Worm (Caenorhabditis elegans) whole organism, L1 larva: ENCODE measurements around the gene C02B8.3.

Experiments
- C04F5.9 ChIP-seq: sonication (generic microtip); optimal IDR thresholded peaks from 2 replicates; lab custom pipeline; 2016; ENCODE audit warnings: missing genetic modification characterization, missing compliant biosample characterization
- C34B4.2 ChIP-seq: sonication (generic microtip); optimal IDR thresholded peaks from 2 replicates; lab custom pipeline; 2017; ENCODE audit warnings: mild to moderate bottlenecking, missing genetic modification characterization, missing compliant biosample characterization
- F16B12.6 ChIP-seq: fragments of 150-350 bp; optimal IDR thresholded peaks from 2 replicates; lab custom pipeline; 2014; ENCODE audit warnings: missing biosample characterization, missing genetic modification characterization
- Y116A8C.19 ChIP-seq: sonication (generic microtip); optimal IDR thresholded peaks from 2 replicates; lab custom pipeline; 2016; ENCODE audit warnings: missing compliant biosample characterization, missing genetic modification characterization, borderline replicate concordance
- aha-1 ChIP-seq: fragments of 150-350 bp; optimal IDR thresholded peaks from 2 replicates; lab custom pipeline; 2014; ENCODE audit warnings: missing biosample characterization, missing genetic modification characterization
- alr-1 ChIP-seq: fragments of 200-800 bp; sonication (Bioruptor generic); optimal IDR thresholded peaks from 2 replicates; lab custom pipeline; 2018; ENCODE audit warnings: borderline replicate concordance, mild to moderate bottlenecking, missing genetic modification characterization, missing compliant biosample characterization
- aly-2 ChIP-seq: fragments of 150-350 bp; optimal IDR thresholded peaks from 2 replicates; lab custom pipeline; 2014; ENCODE audit warnings: missing biosample characterization, missing genetic modification characterization
- blmp-1 ChIP-seq: fragments of 150-350 bp; optimal IDR thresholded peaks from 2 replicates; lab custom pipeline; 2014; ENCODE audit warnings: missing biosample characterization, missing genetic modification characterization
- ceh-63 ChIP-seq: fragments of 200-800 bp; sonication (Bioruptor generic); optimal IDR thresholded peaks from 2 replicates; lab custom pipeline; 2018; ENCODE audit warnings: mild to moderate bottlenecking, missing genetic modification characterization, missing compliant biosample characterization
- ceh-8 ChIP-seq: fragments of 200-800 bp; sonication (Bioruptor generic); optimal IDR thresholded peaks from 2 replicates; lab custom pipeline; 2018; ENCODE audit warnings: mild to moderate bottlenecking, missing genetic modification characterization, moderate library complexity, missing compliant biosample characterization
- ceh-82 ChIP-seq, 3 experiments: fragments of 150-350 bp in 1 of 3; sonication (generic microtip) in 2 of 3; optimal IDR thresholded peaks; 2 replicates each; lab custom pipeline; 2014 to 2017; ENCODE audit warnings: missing biosample characterization in 3 of 3, missing genetic modification characterization in 3 of 3
- ceh-90 ChIP-seq: sonication (generic microtip); optimal IDR thresholded peaks from 2 replicates; lab custom pipeline; 2016; ENCODE audit warnings: missing genetic modification characterization, missing compliant biosample characterization
- ces-1 ChIP-seq: fragments of 150-350 bp; optimal IDR thresholded peaks from 2 replicates; lab custom pipeline; 2014; ENCODE audit warnings: missing biosample characterization, missing genetic modification reagents, missing genetic modification characterization
- efl-3 ChIP-seq: fragments of 200-800 bp; sonication (Bioruptor generic); optimal IDR thresholded peaks from 2 replicates; lab custom pipeline; 2018; ENCODE audit warnings: mild to moderate bottlenecking, missing genetic modification characterization, missing compliant biosample characterization
- elt-2 ChIP-seq: sonication (generic microtip); optimal IDR thresholded peaks from 2 replicates; lab custom pipeline; 2016; ENCODE audit warnings: missing genetic modification characterization, mild to moderate bottlenecking, inconsistent platforms, missing compliant biosample characterization, missing genetic modification reagents
- grh-1 ChIP-seq: fragments of 200-800 bp; sonication (Bioruptor generic); IDR thresholded peaks from 2 replicates; pipeline ENCODE4 v1.3.6; 2022; ENCODE audit warnings: missing genetic modification reagents, missing genetic modification characterization, missing compliant biosample characterization
- lin-13 ChIP-seq: fragments of 150-350 bp; optimal IDR thresholded peaks from 2 replicates; lab custom pipeline; 2014; ENCODE audit warnings: missing biosample characterization, missing genetic modification reagents, missing genetic modification characterization
- lin-14 ChIP-seq: fragments of 200-800 bp; sonication (Bioruptor generic); optimal IDR thresholded peaks from 2 replicates; lab custom pipeline; 2018; ENCODE audit warnings: mild to moderate bottlenecking, missing genetic modification characterization, moderate library complexity, missing compliant biosample characterization
- lir-3 ChIP-seq: sonication (generic microtip); optimal IDR thresholded peaks from 2 replicates; lab custom pipeline; 2016; ENCODE audit warnings: mild to moderate bottlenecking, missing genetic modification characterization, moderate library complexity, missing compliant biosample characterization; ENCODE audit not compliant: poor library complexity
- mab-9 ChIP-seq: fragments of 200-800 bp; sonication (Bioruptor generic); IDR thresholded peaks from 2 replicates; pipeline ENCODE4 v1.3.6; 2022; ENCODE audit warnings: missing genetic modification reagents, missing genetic modification characterization, missing compliant biosample characterization
- mep-1 ChIP-seq: fragments of 150-350 bp; optimal IDR thresholded peaks from 2 replicates; lab custom pipeline; 2014; ENCODE audit warnings: missing biosample characterization, missing genetic modification characterization
- nhr-11 ChIP-seq: fragments of 150-350 bp; optimal IDR thresholded peaks from 2 replicates; lab custom pipeline; 2014; ENCODE audit warnings: missing biosample characterization, missing genetic modification characterization
- nhr-71 ChIP-seq: sonication (generic microtip); optimal IDR thresholded peaks from 2 replicates; lab custom pipeline; 2016; ENCODE audit warnings: mild to moderate bottlenecking, missing genetic modification characterization, moderate library complexity, missing compliant biosample characterization
- nhr-76 ChIP-seq: sonication (generic microtip); optimal IDR thresholded peaks from 2 replicates; lab custom pipeline; 2017; ENCODE audit warnings: missing biosample characterization, missing genetic modification characterization
- nhr-84 ChIP-seq: sonication (generic microtip); optimal IDR thresholded peaks from 2 replicates; lab custom pipeline; 2017; ENCODE audit warnings: missing biosample characterization, missing genetic modification characterization
- nhr-90 ChIP-seq: sonication (generic microtip); optimal IDR thresholded peaks from 2 replicates; lab custom pipeline; 2016; ENCODE audit warnings: mild to moderate bottlenecking, missing genetic modification characterization, missing compliant biosample characterization; ENCODE audit not compliant: poor library complexity
- pqm-1 ChIP-seq: sonication (generic microtip); optimal IDR thresholded peaks from 3 replicates; lab custom pipeline; 2017; ENCODE audit warnings: missing biosample characterization, missing genetic modification characterization
- skn-1 ChIP-seq: fragments of 150-350 bp; optimal IDR thresholded peaks from 2 replicates; lab custom pipeline; 2014; ENCODE audit warnings: missing biosample characterization, missing genetic modification characterization
- snpc-4 ChIP-seq: fragments of 150-350 bp; optimal IDR thresholded peaks from 2 replicates; lab custom pipeline; 2014; ENCODE audit warnings: missing biosample characterization, missing genetic modification characterization
- snu-23 ChIP-seq: sonication (generic microtip); optimal IDR thresholded peaks from 2 replicates; lab custom pipeline; 2016; ENCODE audit warnings: missing genetic modification characterization, missing compliant biosample characterization
- sptf-1 ChIP-seq: fragments of 150-350 bp; optimal IDR thresholded peaks from 2 replicates; lab custom pipeline; 2014; ENCODE audit warnings: missing biosample characterization, missing genetic modification characterization
- tlp-1 ChIP-seq: fragments of 150-350 bp; optimal IDR thresholded peaks from 2 replicates; lab custom pipeline; 2014; ENCODE audit warnings: missing biosample characterization, missing genetic modification characterization
- unc-130 ChIP-seq: fragments of 150-350 bp; optimal IDR thresholded peaks from 2 replicates; lab custom pipeline; 2017; ENCODE audit warnings: missing biosample characterization, missing genetic modification characterization, inconsistent platforms
- unc-30 ChIP-seq: sonication (generic microtip); optimal IDR thresholded peaks from 2 replicates; lab custom pipeline; 2017; ENCODE audit warnings: missing biosample characterization, missing genetic modification characterization
- unc-62 ChIP-seq: fragments of 150-350 bp; optimal IDR thresholded peaks from 2 replicates; lab custom pipeline; 2014; ENCODE audit warnings: missing biosample characterization, missing genetic modification reagents, missing genetic modification characterization
- xbp-1 ChIP-seq: sonication (generic microtip); optimal IDR thresholded peaks from 2 replicates; lab custom pipeline; 2016; ENCODE audit warnings: missing genetic modification characterization, missing compliant biosample characterization
- ztf-4 ChIP-seq: fragments of 150-350 bp; optimal IDR thresholded peaks from 2 replicates; lab custom pipeline; 2014; ENCODE audit warnings: missing biosample characterization, missing genetic modification characterization

The C02B8.3 gene

ce11 chrX:8089916-8090315 is 49.3 kb upstream of the C02B8.3 start (continued):
- TF ChIP-seq efl-3 (GFP tag; lab: Kevin White, UChicago) (no peak), unc-30 (no peak), C34B4.2 (tag; lab: Kevin White, UChicago) (no peak), snpc-4 (no peak), nhr-11 (tag; lab: Kevin White, UChicago) (peak; percentile 31), ztf-4 (tag; lab: Kevin White, UChicago) (peak; percentile 20), unc-62 (GFP tag; lab: Kevin White, UChicago) (no peak), aha-1 (tag; lab: Kevin White, UChicago) (no peak), aly-2 (tag; lab: Kevin White, UChicago) (no peak), C04F5.9 (tag; lab: Kevin White, UChicago) (no peak)

DNA sequence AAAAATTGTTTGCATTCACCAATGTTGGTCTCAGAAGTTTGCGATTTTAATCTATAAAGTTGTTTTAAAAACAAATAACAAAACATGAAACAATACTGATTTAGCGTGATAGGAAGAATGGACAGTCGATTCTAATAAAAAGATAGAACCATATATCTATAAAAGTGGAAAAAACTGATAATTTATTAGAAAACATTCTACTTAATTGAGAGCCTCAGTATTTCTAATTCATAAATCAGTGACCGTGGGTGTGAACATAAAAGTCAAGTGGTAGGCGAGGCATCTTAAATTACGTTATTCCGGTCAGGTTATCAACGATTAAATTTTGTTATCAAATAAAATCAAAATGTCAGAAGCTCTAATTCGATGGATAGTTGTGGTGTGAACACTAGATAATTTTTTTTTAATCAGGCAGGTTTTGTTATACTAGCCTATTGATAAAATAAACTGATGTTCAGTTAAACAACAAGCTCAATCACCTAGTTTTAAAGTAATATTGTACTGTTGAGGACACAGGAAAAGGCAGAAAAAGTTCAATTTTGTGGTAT is 40.4 kb upstream of the C02B8.3 start, which contains the start of gene catp-5:
catp-5 (minus strand) TSS at position 51 of the 548 bp plus-strand sequence.
- TF ChIP-seq mep-1 (tag; lab: Kevin White, UChicago) (no peak), elt-2 (tag; lab: Kevin White, UChicago) (peak; percentile 1), nhr-11 (tag; lab: Kevin White, UChicago) (no peak), sptf-1 (no peak)

DNA sequence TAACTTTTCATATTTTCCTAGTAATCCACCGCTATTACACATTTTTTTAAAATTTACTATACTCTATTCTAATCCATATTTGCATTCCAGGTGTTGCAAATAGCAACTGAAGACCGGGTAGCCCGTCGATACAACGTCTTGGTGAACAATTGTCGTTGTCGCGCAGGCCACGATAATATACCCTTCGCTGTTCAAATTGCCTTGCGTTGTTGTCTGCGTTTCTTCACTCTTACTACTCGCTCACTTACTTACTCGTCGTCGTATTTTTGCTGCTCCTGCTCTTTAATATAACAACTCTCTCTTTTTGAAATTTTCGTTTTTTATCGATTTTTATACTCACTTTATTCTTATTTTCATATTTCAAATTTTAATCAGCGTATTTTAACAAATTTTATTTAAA is 35.3 kb upstream of the C02B8.3 start, which contains the start of gene K07E3.2:
K07E3.2 (plus strand) TSS at position 400 of the 400 bp plus-strand sequence.
- TF ChIP-seq grh-1 (GFP tag; lab: Robert Waterston, UW): no peak
- TF ChIP-seq xbp-1 (tag; lab: Kevin White, UChicago): peak; percentile 11
- peak in 1 of 3 experiments; percentile 20 for TF ChIP-seq ceh-82 (tag; optimal IDR thresholded peaks at IDR 0.05; lab: Kevin White, UChicago)
- no peak for TF ChIP-seq pqm-1 (tag; lab: Kevin White, UChicago)
- no peak for TF ChIP-seq aha-1 (tag; lab: Kevin White, UChicago)
- no peak for TF ChIP-seq ceh-63 (GFP tag; lab: Kevin White, UChicago)
- peak; percentile 47 for TF ChIP-seq snu-23 (GFP tag; lab: Kevin White, UChicago)
- TF ChIP-seq nhr-90 (tag; lab: Kevin White, UChicago): peak; percentile 35
- TF ChIP-seq nhr-71 (tag; lab: Kevin White, UChicago): peak; percentile 17
- TF ChIP-seq tlp-1 (tag; lab: Kevin White, UChicago): no peak

DNA sequence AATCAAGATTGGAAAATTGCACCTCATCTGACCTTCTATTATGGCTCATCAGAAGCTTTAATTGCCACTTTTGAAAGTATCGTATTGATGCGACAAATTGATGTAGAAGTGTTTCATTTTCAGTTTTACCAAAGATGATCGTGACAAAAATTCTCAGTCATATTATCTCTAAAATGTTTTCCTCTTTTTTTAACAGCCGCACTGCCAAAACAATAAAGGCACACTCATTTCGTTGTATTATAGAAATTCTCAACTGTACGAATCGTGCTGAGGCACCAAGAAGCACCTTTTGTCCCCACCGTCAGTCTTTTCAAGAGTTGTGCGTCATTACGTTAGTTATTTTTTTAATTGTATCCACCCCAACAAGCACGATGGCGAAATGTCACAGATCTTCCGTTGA is 31.3 kb upstream of the C02B8.3 start, which contains the start of gene K07E3.9:
K07E3.9 (plus strand) TSS at position 301 of the 400 bp plus-strand sequence.
- TF ChIP-seq lir-3 (no peak), alr-1 (tag; lab: Kevin White, UChicago) (no peak), nhr-76 (no peak), skn-1 (no peak), blmp-1 (tag; lab: Kevin White, UChicago) (no peak), ceh-8 (GFP tag; lab: Kevin White, UChicago) (no peak), lin-13 (GFP tag; lab: Kevin White, UChicago) (no peak), lin-14 (GFP tag; lab: Kevin White, UChicago) (no peak), F16B12.6 (tag; lab: Kevin White, UChicago) (no peak), efl-3 (GFP tag; lab: Kevin White, UChicago) (no peak), mab-9 (no peak), C34B4.2 (tag; lab: Kevin White, UChicago) (no peak), ces-1 (GFP tag; lab: Kevin White, UChicago) (no peak), ceh-90 (tag; lab: Kevin White, UChicago) (no peak), mep-1 (tag; lab: Kevin White, UChicago) (no peak), unc-130 (no peak), nhr-84 (tag; lab: Kevin White, UChicago) (no peak), Y116A8C.19 (tag; lab: Kevin White, UChicago) (no peak)
